Fruit fly (Drosophila melanogaster) whole organism, prepupa: Measurements from ENCODE around the gene Kdm5.

Source experiments
- Blimp-1 ChIP-seq: fragments of 200-800 bp; sonication (Bioruptor generic); optimal IDR thresholded peaks from 3 replicates; lab custom pipeline; 2017; ENCODE audit warnings: missing biosample characterization, missing genetic modification characterization, mild to moderate bottlenecking, moderate library complexity, missing genetic modification reagents
- CG11294 ChIP-seq: fragments of 200-800 bp; sonication (Bioruptor generic); IDR thresholded peaks from 2 replicates; pipeline ENCODE4 v1.3.6; 2022; ENCODE audit warnings: missing biosample characterization, missing genetic modification characterization
- CG1621 ChIP-seq: fragments of 200-800 bp; sonication (Bioruptor generic); optimal IDR thresholded peaks from 3 replicates; lab custom pipeline; 2018; ENCODE audit warnings: missing biosample characterization, mild to moderate bottlenecking, missing genetic modification characterization
- CG16779 ChIP-seq: fragments of 200-800 bp; sonication (Bioruptor generic); optimal IDR thresholded peaks from 3 replicates; lab custom pipeline; 2017; ENCODE audit warnings: missing biosample characterization, mild to moderate bottlenecking, missing genetic modification characterization
- CG34406 ChIP-seq: fragments of 200-800 bp; sonication (Bioruptor generic); optimal IDR thresholded peaks from 3 replicates; lab custom pipeline; 2016; ENCODE audit warnings: missing biosample characterization, missing genetic modification characterization
- CG6808 ChIP-seq: fragments of 200-800 bp; sonication (Bioruptor generic); optimal IDR thresholded peaks from 3 replicates; lab custom pipeline; 2017; ENCODE audit warnings: missing biosample characterization, missing genetic modification characterization, mild to moderate bottlenecking, moderate library complexity, missing genetic modification reagents
- CG6854 ChIP-seq: fragments of 200-800 bp; sonication (Bioruptor generic); optimal IDR thresholded peaks from 2 replicates; lab custom pipeline; 2017; ENCODE audit warnings: missing biosample characterization, mild to moderate bottlenecking, missing genetic modification characterization
- Eip78C ChIP-seq: fragments of 200-800 bp; sonication (Bioruptor generic); peaks from one replicate; lab custom pipeline; 2016; ENCODE audit warnings: missing biosample characterization, missing genetic modification characterization
- OdsH ChIP-seq: fragments of 200-800 bp; sonication (Bioruptor generic); optimal IDR thresholded peaks from 3 replicates; lab custom pipeline; 2016; ENCODE audit warnings: missing biosample characterization, missing genetic modification characterization
- Smox ChIP-seq: fragments of 200-800 bp; sonication (Bioruptor generic); optimal IDR thresholded peaks from 3 replicates; lab custom pipeline; 2016; ENCODE audit warnings: missing biosample characterization, missing genetic modification characterization
- Sox102F ChIP-seq: fragments of 200-800 bp; sonication (Bioruptor generic); optimal IDR thresholded peaks from 2 replicates; lab custom pipeline; 2016; ENCODE audit warnings: missing biosample characterization, mild to moderate bottlenecking, missing genetic modification characterization
- eg ChIP-seq: fragments of 200-800 bp; sonication (Bioruptor generic); IDR thresholded peaks from 3 replicates; pipeline ENCODE4 v1.3.6; 2022; ENCODE audit warnings: missing biosample characterization, missing genetic modification characterization
- esn ChIP-seq: fragments of 200-800 bp; sonication (Bioruptor generic); optimal IDR thresholded peaks from 2 replicates; lab custom pipeline; 2016; ENCODE audit warnings: missing biosample characterization, mild to moderate bottlenecking, missing genetic modification characterization, moderate library complexity
- spab ChIP-seq: fragments of 200-800 bp; sonication (Bioruptor generic); optimal IDR thresholded peaks from 2 replicates; lab custom pipeline; 2017; ENCODE audit warnings: missing biosample characterization, mild to moderate bottlenecking, missing genetic modification characterization, missing genetic modification reagents

dm6 chr2L:6019352-6020131 is 20.2 kb upstream of the Kdm5 start, which contains the start of gene H2.0:
- TF ChIP-seq Sox102F (peak; percentile 55), CG34406 (GFP tag; lab: Kevin White, UChicago) (peak; percentile 58), Eip78C (peak; percentile 93), CG16779 (tag; lab: Kevin White, UChicago) (no peak), esn (GFP tag; lab: Kevin White, UChicago) (peak; percentile 79), CG6808 (peak; percentile 59), eg (GFP tag; lab: Robert Waterston, UW) (0 out of 3 replicates have a peak, but pooled peaks have one; percentile 8), Smox (GFP tag; lab: Kevin White, UChicago) (peak; percentile 69), CG11294 (GFP tag; lab: Robert Waterston, UW) (no peak), CG1621 (tag; lab: Kevin White, UChicago) (peak; percentile 25), OdsH (GFP tag; lab: Kevin White, UChicago) (peak; percentile 73), spab (GFP tag; lab: Kevin White, UChicago) (peak; percentile 63), CG6854 (GFP tag; lab: Kevin White, UChicago) (no peak), Blimp-1 (GFP tag; lab: Kevin White, UChicago) (peak; percentile 32)
